Fruit fly (Drosophila melanogaster) whole organism, pupa: Measurements from ENCODE around the gene CG42780.

Experiments
- CG17806 ChIP-seq: fragments of 200-800 bp; sonication (Bioruptor generic); optimal IDR thresholded peaks from 2 replicates; lab custom pipeline; 2018; ENCODE audit warnings: missing biosample characterization, mild to moderate bottlenecking, missing genetic modification characterization, moderate library complexity
- CG8159 ChIP-seq: fragments of 200-800 bp; sonication (Bioruptor generic); optimal IDR thresholded peaks from 3 replicates; lab custom pipeline; 2018; ENCODE audit warnings: missing biosample characterization, mild to moderate bottlenecking, missing genetic modification characterization, moderate library complexity
- Snoo ChIP-seq: fragments of 200-800 bp; sonication (Bioruptor generic); optimal IDR thresholded peaks from 3 replicates; lab custom pipeline; 2017; ENCODE audit warnings: missing biosample characterization, mild to moderate bottlenecking, missing genetic modification characterization, inconsistent platforms

DNA sequence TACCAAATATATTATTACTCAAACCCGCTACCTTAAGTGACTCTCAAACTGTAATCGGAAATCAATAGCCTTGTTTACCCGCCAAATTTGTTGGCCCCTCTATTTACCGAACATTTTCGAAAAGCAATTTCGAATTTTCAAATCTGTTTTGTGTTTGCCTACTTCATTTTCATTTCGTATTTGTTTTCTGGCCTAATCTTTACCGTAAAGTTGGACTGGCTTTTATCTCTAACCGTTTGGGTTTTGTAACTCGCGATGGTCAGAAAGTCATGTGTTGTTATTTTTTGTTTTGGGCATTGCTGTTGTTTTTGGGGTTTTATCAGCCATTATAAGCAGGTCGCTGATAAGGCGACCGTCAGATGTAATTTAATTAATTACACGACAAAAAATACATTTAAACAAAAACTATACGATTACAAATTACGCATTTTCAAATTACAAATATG is 1.3 kb upstream of the CG42780 start:
- TF ChIP-seq CG17806 (tag; lab: Kevin White, UChicago): no peak
- TF ChIP-seq CG8159 (tag; lab: Kevin White, UChicago): no peak
- TF ChIP-seq Snoo (tag; lab: Kevin White, UChicago): no peak
